Fruit fly (Drosophila melanogaster): ENCODE data around the gene CG44261.

Gene CG44261

DNA sequence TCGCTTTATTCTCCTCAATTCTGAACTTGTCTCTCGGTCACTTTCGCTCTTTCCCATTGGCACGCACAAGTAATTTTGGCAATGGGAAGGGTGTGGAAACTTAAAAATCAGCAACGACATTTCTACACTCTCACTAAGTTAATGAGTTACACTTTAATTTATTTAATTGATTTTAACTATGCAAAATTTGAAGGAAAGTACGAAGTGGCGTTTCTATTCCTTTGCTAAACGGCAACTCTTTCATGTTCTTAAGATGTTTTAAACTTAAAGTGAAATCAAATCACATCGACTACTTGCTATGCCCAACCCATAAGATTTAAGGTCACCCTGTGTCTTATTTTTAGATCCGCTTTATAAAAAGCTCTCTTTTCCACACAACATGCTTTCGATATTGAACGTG lies 37.6 kb downstream of the CG44261 start (continued):
- TF ChIP-seq CG6808 (GFP tag; optimal IDR thresholded peaks at IDR 0.05): no peak
- TF ChIP-seq lz (GFP tag; optimal IDR thresholded peaks at IDR 0.05): no peak
- TF ChIP-seq esn (GFP tag; optimal IDR thresholded peaks at IDR 0.05): no peak
- TF ChIP-seq eg (GFP tag; IDR thresholded peaks at IDR 0.05): no peak; the same call in 1 of the 3 replicates
- TF ChIP-seq dsx (GFP tag; optimal IDR thresholded peaks at IDR 0.05; ENCODE audit: poor library complexity, severe bottlenecking): no peak
- no peak for TF ChIP-seq achi (GFP tag; optimal IDR thresholded peaks at IDR 0.05)
- TF ChIP-seq Ets21C (GFP tag; optimal IDR thresholded peaks at IDR 0.05): no peak
- TF ChIP-seq Met (GFP tag; optimal IDR thresholded peaks at IDR 0.05): peak; percentile 30
- no peak for TF ChIP-seq Sox15 (GFP tag; optimal IDR thresholded peaks at IDR 0.05)
- no peak for TF ChIP-seq Ets96B (tag; optimal IDR thresholded peaks at IDR 0.05)
- no peak for TF ChIP-seq Eip93F (GFP tag; optimal IDR thresholded peaks at IDR 0.05)
- no peak for TF ChIP-seq CG11762 (GFP tag; optimal IDR thresholded peaks at IDR 0.05; ENCODE audit: insufficient read depth)
- TF ChIP-seq Gug (GFP tag; IDR thresholded peaks at IDR 0.05): no peak
- no peak for TF ChIP-seq fd59A (GFP tag; optimal IDR thresholded peaks at IDR 0.05)
- no peak for TF ChIP-seq acj6 (GFP tag; optimal IDR thresholded peaks at IDR 0.05)
- no peak for TF ChIP-seq Eip75B (GFP tag; optimal IDR thresholded peaks at IDR 0.05)
- TF ChIP-seq fkh (GFP tag; optimal IDR thresholded peaks at IDR 0.05): no peak
- TF ChIP-seq CG10669 (GFP tag; optimal IDR thresholded peaks at IDR 0.05): no peak
- no peak for TF ChIP-seq ss (GFP tag; optimal IDR thresholded peaks at IDR 0.05)
- peak; percentile 53; the same call in 1 of the 2 replicates for TF ChIP-seq CG15336 (GFP tag; IDR thresholded peaks at IDR 0.05)
- TF ChIP-seq dac (GFP tag; optimal IDR thresholded peaks at IDR 0.05): no peak
- TF ChIP-seq CG8119 (GFP tag; IDR thresholded peaks at IDR 0.05): peak; percentile 58; the same call in 2 of the 3 replicates
- no peak for TF ChIP-seq fd85E (GFP tag; optimal IDR thresholded peaks at IDR 0.05)
- TF ChIP-seq CG6792 (GFP tag; optimal IDR thresholded peaks at IDR 0.05): no peak
- peak; percentile 29 for TF ChIP-seq Hr39 (GFP tag; optimal IDR thresholded peaks at IDR 0.05)
- TF ChIP-seq CG34406 (GFP tag; optimal IDR thresholded peaks at IDR 0.05): no peak
- no peak for TF ChIP-seq CG6854 (GFP tag; optimal IDR thresholded peaks at IDR 0.05)
- peak; percentile 36 for TF ChIP-seq CG6276 (GFP tag; optimal IDR thresholded peaks at IDR 0.05)
- peak; percentile 21 for TF ChIP-seq cyc (GFP tag; optimal IDR thresholded peaks at IDR 0.05)
- no peak for TF ChIP-seq Lpt (GFP tag; optimal IDR thresholded peaks at IDR 0.05)
- TF ChIP-seq Eip78C (GFP tag): peak; percentile 71
- no peak for TF ChIP-seq CG1621 (tag; optimal IDR thresholded peaks at IDR 0.05)
- TF ChIP-seq CG16779 (tag; optimal IDR thresholded peaks at IDR 0.05): no peak
- no peak for TF ChIP-seq CG32006 (GFP tag; optimal IDR thresholded peaks at IDR 0.05)
- peak; percentile 11 for TF ChIP-seq net (GFP tag; optimal IDR thresholded peaks at IDR 0.05)
- no peak for TF ChIP-seq CG6163 (GFP tag; IDR thresholded peaks at IDR 0.05)
- TF ChIP-seq svp (GFP tag): no peak

DNA sequence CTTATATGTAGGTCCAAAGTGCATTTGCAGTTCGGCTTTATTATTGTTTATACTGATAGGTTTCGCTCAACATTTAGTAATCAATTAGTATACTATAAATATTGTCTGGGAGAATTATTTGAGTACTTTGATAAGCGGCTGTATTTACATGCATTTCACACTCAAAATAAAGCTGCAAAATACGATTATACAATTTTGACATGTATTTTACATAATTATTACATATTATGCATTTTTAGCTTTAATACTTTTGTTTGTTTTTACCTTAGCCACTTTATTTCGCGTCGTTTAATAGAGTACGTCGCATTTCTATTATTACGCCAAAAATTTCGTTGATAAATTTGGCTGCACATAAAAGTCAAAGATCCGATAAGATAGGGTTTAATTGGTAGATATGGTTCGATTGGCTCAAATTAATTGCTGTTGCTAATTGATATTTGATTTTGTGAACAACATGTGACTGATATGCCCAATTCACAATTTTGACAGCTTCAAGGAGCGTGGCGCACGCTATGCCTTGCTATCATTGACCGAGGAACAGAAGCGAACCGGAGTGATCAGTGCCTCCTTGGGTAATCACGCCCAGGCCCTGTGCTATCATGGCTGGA lies 42.0 kb downstream of the CG44261 start:
- TF ChIP-seq Sox14 (GFP tag; optimal IDR thresholded peaks at IDR 0.05) (no peak), Eip93F (GFP tag; optimal IDR thresholded peaks at IDR 0.05) (peak; percentile 32), CG9139 (GFP tag; optimal IDR thresholded peaks at IDR 0.05) (no peak), Sox15 (GFP tag; optimal IDR thresholded peaks at IDR 0.05) (no peak), Hr39 (GFP tag; optimal IDR thresholded peaks at IDR 0.05) (no peak), Gug (GFP tag; IDR thresholded peaks at IDR 0.05) (no peak), vri (GFP tag; optimal IDR thresholded peaks at IDR 0.05) (peak; percentile 76), CG1621 (tag; optimal IDR thresholded peaks at IDR 0.05) (no peak), CG34406 (GFP tag; optimal IDR thresholded peaks at IDR 0.05) (no peak), CG6808 (GFP tag; optimal IDR thresholded peaks at IDR 0.05) (peak; percentile 2), Eip78C (GFP tag) (peak; percentile 39)
